Fruit fly (Drosophila melanogaster) S2 (cell line): ENCODE results near the gene Porin2.

Experiments
- CG8478 ChIP-seq: fragments of >200 bp; optimal IDR thresholded peaks from 2 replicates; lab custom pipeline; 2018
- CTCF ChIP-seq, 2 experiments: fragments of >200 bp; optimal IDR thresholded peaks; 2 replicates each; lab custom pipeline; 2018

dm6 chr2L:10841619-10842018 lies 5.2 kb downstream of the Porin2 start:
- no peak for TF ChIP-seq CTCF (optimal IDR thresholded peaks at IDR 0.05; lab: Kevin White, UChicago)
- TF ChIP-seq CG8478 (lab: Kevin White, UChicago), result no peak
